Fruit fly (Drosophila melanogaster) S2 (cell line): ENCODE results near the gene CG15293.
A peak's percentile ranks its signal among the peaks of the same experiment; 100 is the strongest.

ENCODE experiments used
- CG8478 ChIP-seq: fragments of >200 bp; optimal IDR thresholded peaks from 2 replicates; lab custom pipeline; 2018
- CTCF ChIP-seq, 2 experiments: fragments of >200 bp; optimal IDR thresholded peaks; 2 replicates each; lab custom pipeline; 2018

Gene CG15293

DNA sequence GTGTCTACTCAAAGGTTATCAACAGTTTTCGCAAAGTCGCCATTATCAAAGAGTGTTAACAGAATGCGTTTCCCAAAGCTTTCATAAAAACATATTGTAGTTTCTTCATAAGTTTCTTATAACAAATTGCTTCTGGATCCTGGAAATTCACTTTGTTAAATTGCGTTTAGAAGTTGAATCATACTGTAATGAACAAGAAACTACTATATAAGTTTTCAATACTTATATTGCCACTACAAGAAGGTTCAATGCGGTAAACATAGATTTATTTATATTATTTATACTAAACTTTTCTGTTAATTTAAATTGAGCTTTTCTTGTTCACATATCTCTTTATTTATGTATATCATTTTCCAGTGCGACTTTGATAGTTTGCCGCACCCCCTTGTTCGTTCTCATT, at the start of gene CG15293:
Gene CG15293 (minus strand): TSS at position 101 of the 400 bp plus-strand sequence.
- no peak for TF ChIP-seq CG8478 (lab: Kevin White, UChicago)
- no peak for TF ChIP-seq CTCF (optimal IDR thresholded peaks at IDR 0.05; lab: Kevin White, UChicago)

DNA sequence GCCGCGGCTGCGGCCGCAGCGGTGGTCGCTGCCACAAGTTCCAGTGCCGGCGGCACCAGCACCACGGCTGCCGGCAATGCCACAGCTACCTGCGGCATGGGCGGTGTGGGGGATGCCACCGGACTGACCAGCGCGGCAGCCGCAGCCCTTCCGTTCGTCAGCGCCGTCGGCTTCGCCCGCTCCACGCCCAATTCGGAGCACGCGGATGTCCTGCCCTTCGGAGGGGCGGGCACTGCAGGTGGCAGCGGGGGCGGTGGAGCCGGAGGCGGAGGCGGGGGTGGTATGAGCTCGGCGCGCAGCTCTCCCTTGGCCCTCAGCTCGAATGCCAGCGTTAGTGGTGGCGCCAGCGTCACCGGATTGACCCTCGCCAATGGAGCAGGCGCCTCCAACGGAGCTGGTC, 48.7 kb upstream of the CG15293 start:
- TF ChIP-seq CTCF (optimal IDR thresholded peaks at IDR 0.05; lab: Kevin White, UChicago): no peak
- TF ChIP-seq CG8478 (lab: Kevin White, UChicago): no peak

DNA sequence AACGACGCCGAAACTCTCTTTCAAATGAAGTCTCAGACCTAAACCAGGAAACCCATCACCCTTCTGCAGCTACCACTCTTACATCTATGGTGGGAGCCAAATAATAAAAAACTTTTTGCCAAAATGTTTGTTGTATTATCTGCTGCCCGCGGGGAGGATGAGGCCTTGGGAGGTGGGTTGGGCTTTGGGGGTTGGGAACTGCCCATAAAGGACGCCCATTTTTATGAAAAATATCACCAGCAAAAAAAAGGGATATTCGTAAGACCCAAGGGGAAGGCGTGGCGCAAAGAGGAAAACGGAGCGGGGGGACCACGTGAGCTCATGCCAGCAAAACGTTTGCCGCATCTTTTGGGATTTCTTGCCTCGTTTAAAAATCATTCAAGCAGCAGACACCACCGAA, 37.1 kb upstream of the CG15293 start:
- TF ChIP-seq CG8478 (lab: Kevin White, UChicago) (no peak), CTCF (optimal IDR thresholded peaks at IDR 0.05; lab: Kevin White, UChicago) (no peak)

DNA sequence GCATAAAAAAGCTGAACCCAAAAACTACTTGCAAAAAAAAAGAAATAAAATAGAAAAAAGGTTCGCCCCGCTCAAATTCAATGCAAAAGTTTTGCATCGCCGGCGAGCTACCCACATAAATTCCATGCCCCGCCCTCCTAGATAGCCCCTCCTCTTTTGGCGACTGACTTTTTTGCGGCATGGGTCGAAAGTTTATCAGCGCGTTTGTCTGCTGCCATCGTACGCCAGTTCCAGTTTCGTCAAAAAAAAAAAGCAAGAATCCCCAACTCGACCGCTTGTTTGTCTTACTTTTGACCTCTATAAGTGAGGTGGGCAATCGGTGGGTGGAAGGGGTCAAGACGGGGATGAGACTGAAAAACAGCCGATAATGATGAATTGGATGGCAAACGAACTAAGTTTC, 33.6 kb upstream of the CG15293 start:
- TF ChIP-seq CTCF (optimal IDR thresholded peaks at IDR 0.05; lab: Kevin White, UChicago): no peak
- TF ChIP-seq CG8478 (lab: Kevin White, UChicago): no peak

DNA sequence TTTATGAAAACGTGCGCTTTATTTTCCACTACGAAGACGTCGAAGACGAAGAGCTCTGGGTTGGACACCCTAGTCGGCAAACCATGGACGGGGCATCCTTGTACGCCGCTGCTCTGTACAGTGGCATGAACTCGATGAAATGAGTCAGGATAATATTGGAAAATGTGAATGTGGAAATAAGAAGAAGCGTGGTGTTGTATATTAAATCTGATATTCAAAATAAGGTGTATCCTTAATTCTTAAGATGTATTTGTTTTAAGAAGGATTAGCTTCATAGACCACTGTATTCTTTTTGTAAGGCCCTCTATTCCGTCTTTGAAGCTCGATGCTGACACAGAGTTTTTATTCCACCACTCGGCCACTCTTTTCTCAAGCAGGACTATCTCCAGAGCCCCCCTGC, 32.0 kb upstream of the CG15293 start:
- TF ChIP-seq CTCF (optimal IDR thresholded peaks at IDR 0.05; lab: Kevin White, UChicago) (no peak), CG8478 (lab: Kevin White, UChicago) (no peak)

DNA sequence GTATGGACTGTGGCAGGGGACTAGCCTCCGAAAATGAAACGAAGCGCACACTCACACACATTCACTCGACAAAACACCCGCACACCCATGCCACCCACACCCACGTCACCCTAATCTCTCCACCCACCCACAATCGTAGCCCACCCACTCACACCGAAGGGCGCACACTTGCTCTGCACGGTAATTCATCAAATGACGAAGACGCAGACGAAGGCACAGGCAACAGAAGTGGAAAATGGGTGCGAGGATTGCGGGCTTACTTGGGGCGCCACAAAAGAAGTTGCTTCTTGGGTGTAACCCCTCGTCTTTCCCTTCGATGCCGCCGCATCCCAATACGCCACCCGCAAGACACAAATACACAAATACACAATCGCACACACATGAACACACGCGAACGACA, 26.9 kb upstream of the CG15293 start:
- TF ChIP-seq CTCF (optimal IDR thresholded peaks at IDR 0.05; lab: Kevin White, UChicago): no peak
- TF ChIP-seq CG8478 (lab: Kevin White, UChicago): no peak

DNA sequence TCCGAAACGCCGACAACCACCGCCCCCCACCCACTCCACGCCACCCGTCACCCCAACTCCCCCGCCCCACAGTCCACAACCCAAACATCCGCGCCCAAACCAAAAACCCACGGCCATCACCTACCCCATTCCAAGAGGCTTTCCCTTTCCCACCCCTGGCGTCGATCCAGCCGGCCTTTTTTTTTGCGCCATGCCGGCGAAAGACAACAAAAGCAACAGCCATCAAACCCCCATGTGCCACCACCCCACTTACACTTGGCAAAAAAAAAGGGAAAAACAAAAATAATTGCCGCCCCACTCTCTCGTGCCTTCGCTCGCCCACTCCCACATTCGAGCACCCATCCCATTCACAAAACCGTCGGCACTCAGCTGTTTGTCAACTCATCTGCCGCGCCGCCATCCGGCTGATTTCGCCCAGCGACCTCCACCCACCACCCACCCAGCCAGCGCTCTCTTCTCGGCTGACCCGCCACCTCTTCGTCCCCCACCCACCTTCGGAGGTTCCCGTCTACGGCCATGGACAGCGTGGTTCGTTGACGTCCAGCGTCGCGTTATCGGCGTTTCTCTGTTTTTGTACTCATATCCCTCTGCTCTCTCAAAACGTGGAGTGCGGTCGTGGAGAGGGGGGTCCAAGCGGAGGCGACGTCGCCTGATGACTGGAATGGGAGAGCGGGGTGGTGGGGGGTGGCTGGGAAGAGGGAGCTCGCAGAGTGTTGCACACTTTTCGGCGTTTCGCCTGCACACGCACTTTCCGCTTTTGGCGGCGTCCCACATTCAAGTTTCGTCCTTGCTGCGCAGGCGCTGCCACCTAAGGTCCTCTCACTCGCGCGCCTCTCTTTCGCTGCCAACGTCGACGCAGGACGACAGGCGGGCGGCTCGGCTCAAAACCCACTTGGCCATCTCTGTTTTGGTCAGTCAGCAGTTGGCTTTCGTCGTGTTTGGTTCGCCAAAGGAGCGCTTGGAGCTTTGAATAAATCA, 24.6 kb upstream of the CG15293 start:
- no peak for TF ChIP-seq CG8478 (lab: Kevin White, UChicago)
- no peak for TF ChIP-seq CTCF (optimal IDR thresholded peaks at IDR 0.05; lab: Kevin White, UChicago)

DNA sequence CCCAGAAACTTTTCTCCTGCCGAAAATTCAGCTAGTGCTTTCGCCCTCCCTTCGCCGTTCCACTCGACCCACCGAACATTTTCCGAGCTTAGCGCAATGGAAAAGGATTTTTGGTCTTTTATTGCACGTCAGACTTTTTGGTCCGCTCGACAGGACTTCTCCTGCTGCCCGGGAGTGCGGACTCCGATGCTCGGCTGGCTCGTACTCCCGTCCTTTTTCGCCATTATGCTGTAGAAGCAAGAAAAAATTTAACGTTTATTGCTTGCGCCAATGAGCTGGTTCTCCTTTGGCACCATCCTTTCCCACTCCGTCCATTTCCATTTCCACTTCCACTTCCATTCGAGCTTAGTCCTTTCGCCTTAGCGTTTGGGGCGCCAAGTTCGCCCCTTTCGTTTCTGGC, 16.4 kb upstream of the CG15293 start:
- TF ChIP-seq CTCF (optimal IDR thresholded peaks at IDR 0.05; lab: Kevin White, UChicago): no peak
- TF ChIP-seq CG8478 (lab: Kevin White, UChicago): no peak

DNA sequence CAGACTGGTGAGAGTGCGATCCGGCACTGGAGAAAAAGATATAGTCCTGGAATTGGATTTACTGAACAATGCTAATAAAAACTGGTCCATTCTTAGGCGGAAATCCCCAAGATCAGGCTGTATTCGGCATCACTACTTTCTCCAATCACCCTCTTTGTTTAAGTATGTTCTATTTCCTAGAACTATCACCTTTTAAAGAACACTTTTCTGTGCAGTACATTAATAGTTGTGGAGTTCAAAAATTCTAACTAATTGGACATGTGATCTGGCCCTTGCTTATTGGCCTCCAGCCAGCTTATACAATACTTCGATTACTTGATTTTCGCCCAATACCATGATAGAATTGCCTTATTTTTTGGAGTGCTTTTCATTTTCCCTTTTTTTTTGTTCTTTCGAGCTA, 14.4 kb upstream of the CG15293 start:
- no peak for TF ChIP-seq CG8478 (lab: Kevin White, UChicago)
- no peak for TF ChIP-seq CTCF (optimal IDR thresholded peaks at IDR 0.05; lab: Kevin White, UChicago)

DNA sequence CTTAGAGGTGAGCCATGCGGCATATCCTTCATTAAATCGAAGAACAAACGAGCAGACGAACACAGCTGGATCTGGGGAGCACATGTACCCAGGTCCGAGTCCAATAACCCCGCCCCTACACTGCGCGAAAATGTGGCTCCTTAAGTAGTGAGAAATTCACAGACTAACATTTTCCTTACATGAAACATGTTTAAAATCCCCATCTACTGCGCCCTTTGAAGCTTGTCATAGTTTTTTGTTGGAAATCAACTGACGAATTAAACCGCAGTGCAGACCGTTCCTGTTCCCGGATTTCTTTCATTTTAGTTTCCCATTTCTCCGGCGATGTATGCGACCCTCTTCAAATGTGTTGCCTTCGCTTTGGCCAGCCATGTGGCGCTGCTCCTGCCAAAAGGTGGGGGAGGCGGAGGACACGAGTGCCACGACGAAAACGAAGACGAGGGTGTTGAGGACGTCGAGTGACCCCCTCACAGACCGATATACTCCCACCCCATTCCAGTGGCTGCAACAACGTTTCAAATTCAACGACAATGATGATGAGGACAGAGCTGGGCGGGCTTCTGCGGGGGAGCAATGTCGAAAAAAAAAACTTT, 13.6 kb upstream of the CG15293 start:
- TF ChIP-seq CG8478 (lab: Kevin White, UChicago) (no peak), CTCF (optimal IDR thresholded peaks at IDR 0.05; lab: Kevin White, UChicago) (no peak)

DNA sequence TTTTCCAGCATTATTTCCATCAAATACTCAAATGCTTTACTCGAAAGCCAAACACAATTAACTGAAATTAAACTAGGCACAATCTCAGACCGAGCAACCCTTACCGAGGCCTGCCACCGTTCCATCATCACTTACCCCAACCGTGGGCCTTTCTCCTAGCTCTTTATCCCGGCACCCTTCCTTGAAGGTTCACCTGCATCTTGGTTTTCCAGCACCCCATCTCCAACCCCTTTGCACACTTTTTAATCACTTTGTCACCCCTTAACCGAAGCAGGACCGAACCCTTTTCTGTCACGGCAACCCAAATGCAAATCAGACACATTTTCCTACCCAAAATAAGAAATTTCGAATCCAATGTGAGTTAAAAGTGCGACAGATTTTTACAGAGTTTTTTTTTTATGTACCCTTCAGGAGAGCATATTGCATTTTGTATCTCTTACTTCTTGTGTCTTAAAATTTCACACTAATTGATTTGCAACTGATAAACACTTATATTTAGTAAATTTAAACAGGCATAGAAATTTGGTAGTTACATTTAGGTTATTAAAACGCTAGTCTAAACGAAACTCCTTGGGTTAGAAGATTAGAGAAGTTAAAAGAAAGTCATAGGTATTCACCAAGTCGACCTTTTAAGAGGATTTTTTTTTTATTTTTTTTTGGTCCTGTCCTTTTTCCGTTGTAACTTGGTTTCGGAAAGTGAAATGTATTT, 11.6 kb upstream of the CG15293 start:
- TF ChIP-seq CTCF (optimal IDR thresholded peaks at IDR 0.05; lab: Kevin White, UChicago): no peak
- TF ChIP-seq CG8478 (lab: Kevin White, UChicago): no peak

DNA sequence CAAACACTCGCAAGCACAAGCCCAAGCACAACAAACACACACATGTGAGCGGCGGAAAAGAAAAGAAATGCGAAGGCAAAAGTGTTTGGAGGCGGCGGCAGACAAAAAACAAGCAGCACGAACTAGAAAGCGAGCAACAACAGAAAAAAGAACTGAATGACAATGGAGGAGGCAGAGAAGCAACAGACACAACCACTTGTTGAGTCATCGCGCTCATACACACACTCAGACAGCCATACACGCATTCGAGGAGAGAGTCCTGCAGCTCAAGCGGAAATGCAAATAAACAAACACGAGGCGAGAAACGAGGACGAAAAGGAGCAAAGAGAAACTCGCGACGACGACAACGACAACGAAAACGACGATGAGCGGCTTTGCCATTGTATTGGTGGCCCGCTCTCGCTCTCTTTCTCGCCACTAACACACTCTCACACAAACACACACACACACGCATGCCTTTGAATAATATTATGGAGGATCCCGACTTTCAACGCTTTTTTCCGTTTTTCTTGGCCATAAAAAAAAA, 6.8 kb upstream of the CG15293 start:
- TF ChIP-seq CTCF (optimal IDR thresholded peaks at IDR 0.05; lab: Kevin White, UChicago) (no peak), CG8478 (lab: Kevin White, UChicago) (no peak)

DNA sequence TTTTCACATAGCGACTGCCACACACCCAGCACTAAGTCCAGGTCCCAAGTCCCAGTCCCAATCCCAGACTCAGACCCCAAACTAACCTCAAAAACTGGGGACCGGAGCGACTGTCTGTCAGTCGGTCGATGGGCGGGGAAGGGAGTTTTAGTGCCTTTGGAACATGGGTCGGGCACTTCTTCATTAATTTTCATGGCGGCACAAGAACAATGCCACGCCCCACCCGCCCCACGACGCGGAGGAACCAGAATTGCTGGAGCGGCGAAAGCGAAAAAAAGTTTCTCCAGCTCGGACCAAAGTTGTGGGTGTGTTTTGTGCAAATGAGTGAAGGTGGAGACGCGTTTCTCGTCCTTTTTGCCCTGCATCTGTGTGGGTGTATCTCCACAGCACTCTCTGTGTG, 4.0 kb upstream of the CG15293 start:
- TF ChIP-seq CG8478 (lab: Kevin White, UChicago) (no peak), CTCF (optimal IDR thresholded peaks at IDR 0.05; lab: Kevin White, UChicago) (no peak)

DNA sequence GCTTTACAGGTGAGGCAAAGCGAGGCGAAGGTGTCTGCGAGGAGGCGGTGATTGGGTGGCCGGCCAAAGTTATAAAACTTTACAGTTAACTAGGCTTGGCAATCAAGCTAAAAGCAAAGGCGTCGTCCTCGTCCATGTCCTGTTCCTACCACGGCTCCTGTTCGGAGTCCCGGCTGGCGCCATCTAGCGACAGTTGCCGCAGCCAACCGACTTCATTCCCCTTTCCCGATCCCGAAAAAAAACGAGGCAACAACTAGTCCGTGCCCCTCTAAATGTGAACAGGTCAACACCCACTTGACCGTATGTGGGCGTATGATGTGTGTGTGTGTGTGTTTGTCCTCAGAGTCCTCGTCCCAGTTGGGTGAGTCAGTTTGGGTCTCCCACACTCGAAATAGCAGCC, 2.9 kb upstream of the CG15293 start:
- TF ChIP-seq CTCF (optimal IDR thresholded peaks at IDR 0.05; lab: Kevin White, UChicago) (peak; percentile 60 to 67), CG8478 (lab: Kevin White, UChicago) (no peak)

DNA sequence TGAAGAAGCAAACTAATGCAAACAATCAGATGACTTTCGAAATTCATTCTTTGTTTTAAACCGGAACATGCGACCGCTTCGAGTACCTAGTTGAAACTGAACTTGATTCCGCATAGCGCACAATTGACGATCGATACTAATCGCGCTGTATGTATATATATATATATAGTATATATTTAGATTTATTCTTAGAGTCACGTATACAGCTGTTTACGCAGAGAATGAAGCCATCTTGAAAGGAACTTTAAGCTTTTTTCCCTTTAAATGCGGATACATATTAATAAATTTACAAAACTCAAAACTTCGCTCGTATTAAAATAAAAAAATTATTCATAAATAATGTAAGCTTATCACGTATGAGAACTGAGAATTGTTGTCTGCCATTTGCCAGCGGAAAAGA, 1.4 kb upstream of the CG15293 start, which contains the start of gene CG31769:
Gene CG31769 (minus strand): TSS at position 101 of the 400 bp plus-strand sequence.
- no peak for TF ChIP-seq CG8478 (lab: Kevin White, UChicago)
- no peak for TF ChIP-seq CTCF (optimal IDR thresholded peaks at IDR 0.05; lab: Kevin White, UChicago)
